Fruit fly (Drosophila melanogaster): ENCODE data around the gene Gbeta13F.

The Gbeta13F gene

dm6 chrX:15844139-15844538, 15.8 kb upstream of the Gbeta13F start, which contains the start of the genes ArgRS and CG8578 (continued):
- 0 out of 2 replicates have a peak, but pooled peaks have one; percentile 51 for TF ChIP-seq E2f1 (GFP tag; IDR thresholded peaks at IDR 0.05)
- TF ChIP-seq CG7357 (GFP tag; IDR thresholded peaks at IDR 0.05), result peak; percentile 98
- peak; percentile 89 for TF ChIP-seq row (GFP tag; IDR thresholded peaks at IDR 0.05)
- 0 out of 3 replicates have a peak, but pooled peaks have one; percentile 27 for TF ChIP-seq Optix (GFP tag; IDR thresholded peaks at IDR 0.05)
- peak; percentile 57 for TF ChIP-seq p53 (GFP tag; optimal IDR thresholded peaks at IDR 0.05)
- peak; percentile 48 for TF ChIP-seq NK7.1 (GFP tag; optimal IDR thresholded peaks at IDR 0.05)
- TF ChIP-seq mam (GFP tag; optimal IDR thresholded peaks at IDR 0.05), result peak; percentile 91
- TF ChIP-seq br (optimal IDR thresholded peaks at IDR 0.05), result no peak
- TF ChIP-seq Oaz (GFP tag; IDR thresholded peaks at IDR 0.05), result peak; percentile 15; the same call in 1 of the 2 replicates
- peak; percentile 12 for TF ChIP-seq dmrt11E (tag; optimal IDR thresholded peaks at IDR 0.05)
- no peak for TF ChIP-seq CG10543 (GFP tag; optimal IDR thresholded peaks at IDR 0.05)
- no peak for TF ChIP-seq oc (tag; optimal IDR thresholded peaks at IDR 0.05)
- peak in 1 of 2 experiments; percentile 40 for TF ChIP-seq insv (GFP tag; optimal IDR thresholded peaks at IDR 0.05)
- TF ChIP-seq CG16813 (GFP tag; IDR thresholded peaks at IDR 0.05; ENCODE audit: partially characterized antibody), result peak; percentile 87
- no peak for TF ChIP-seq ham (GFP tag; IDR thresholded peaks at IDR 0.05)
- TF ChIP-seq ind (GFP tag; optimal IDR thresholded peaks at IDR 0.05), result peak; percentile 28
- TF ChIP-seq rib (GFP tag; IDR thresholded peaks at IDR 0.05), result no peak
- TF ChIP-seq Elba2 (GFP tag; optimal IDR thresholded peaks at IDR 0.05), result no peak
- 0 out of 3 replicates have a peak, but pooled peaks have one; percentile 36 for TF ChIP-seq CG34422 (GFP tag; IDR thresholded peaks at IDR 0.05)
- peak; percentile 54 for TF ChIP-seq pb (GFP tag; optimal IDR thresholded peaks at IDR 0.05)
- no peak for TF ChIP-seq CG2678 (tag; optimal IDR thresholded peaks at IDR 0.05)
- peak; percentile 3 for TF ChIP-seq Mes4 (GFP tag; optimal IDR thresholded peaks at IDR 0.05)
- peak; percentile 71; the same call in 2 of the 3 replicates for TF ChIP-seq CG11093 (GFP tag; IDR thresholded peaks at IDR 0.05)
- peak; percentile 16 for TF ChIP-seq Bteb2 (GFP tag; optimal IDR thresholded peaks at IDR 0.05)
- no peak for TF ChIP-seq fd102C (GFP tag; optimal IDR thresholded peaks at IDR 0.05)
- no peak for TF ChIP-seq Hr39 (optimal IDR thresholded peaks at IDR 0.05)
- peak; percentile 17 for TF ChIP-seq her (GFP tag; optimal IDR thresholded peaks at IDR 0.05)
- TF ChIP-seq Fer2 (tag; optimal IDR thresholded peaks at IDR 0.05), result no peak
- no peak; the same call in none of the 3 replicates for TF ChIP-seq CG34224 (GFP tag; IDR thresholded peaks at IDR 0.05; ENCODE audit: partially characterized antibody)
- TF ChIP-seq crp (GFP tag; optimal IDR thresholded peaks at IDR 0.05), result peak in 1 of 2 experiments; percentile 71
- TF ChIP-seq CG9817 (tag; optimal IDR thresholded peaks at IDR 0.05), result no peak
- TF ChIP-seq shn (GFP tag; optimal IDR thresholded peaks at IDR 0.05), result peak; percentile 45
- TF ChIP-seq CG9932 (GFP tag; IDR thresholded peaks at IDR 0.05), result no peak
- no peak for TF ChIP-seq Hmr (GFP tag; optimal IDR thresholded peaks at IDR 0.05)
- TF ChIP-seq Lpt (GFP tag; optimal IDR thresholded peaks at IDR 0.05), result no peak
- peak; percentile 60 for TF ChIP-seq phol (tag; optimal IDR thresholded peaks at IDR 0.05)
- TF ChIP-seq ewg (GFP tag; optimal IDR thresholded peaks at IDR 0.05), result no peak
- TF ChIP-seq CG34376 (GFP tag; optimal IDR thresholded peaks at IDR 0.05), result peak; percentile 28
- TF ChIP-seq trh (GFP tag; optimal IDR thresholded peaks at IDR 0.05), result no peak
- peak; percentile 21 for TF ChIP-seq CG10979 (tag; optimal IDR thresholded peaks at IDR 0.05)
- TF ChIP-seq Ets65A (GFP tag), result peak; percentile 98
- peak; percentile 89 for TF ChIP-seq vnd (GFP tag; IDR thresholded peaks at IDR 0.05; ENCODE audit: partially characterized antibody)
- no peak for TF ChIP-seq fd64A (GFP tag; optimal IDR thresholded peaks at IDR 0.05)
- TF ChIP-seq BEAF-32 (GFP tag; optimal IDR thresholded peaks at IDR 0.05), result peak; percentile 93
- peak; percentile 68 for TF ChIP-seq CG2116 (GFP tag; optimal IDR thresholded peaks at IDR 0.05)
- TF ChIP-seq zen (tag; optimal IDR thresholded peaks at IDR 0.05), result peak; percentile 34
- peak; percentile 65 for TF ChIP-seq bbx (GFP tag; IDR thresholded peaks at IDR 0.05; ENCODE audit: partially characterized antibody)
- no peak for TF ChIP-seq CG6254 (GFP tag; optimal IDR thresholded peaks at IDR 0.05)
- TF ChIP-seq slbo (GFP tag; IDR thresholded peaks at IDR 0.05), result peak; percentile 72
- peak; percentile 60 for TF ChIP-seq CG8924 (tag; optimal IDR thresholded peaks at IDR 0.05)
- TF ChIP-seq CG32772 (GFP tag; IDR thresholded peaks at IDR 0.05), result no peak; the same call in 1 of the 2 replicates

Data from whole organism, embryonic.